Fruit fly (Drosophila melanogaster): Measurements from ENCODE around the gene Tk.
A peak's percentile ranks its signal among the peaks of the same experiment; 100 is the strongest.

Tk gene

DNA sequence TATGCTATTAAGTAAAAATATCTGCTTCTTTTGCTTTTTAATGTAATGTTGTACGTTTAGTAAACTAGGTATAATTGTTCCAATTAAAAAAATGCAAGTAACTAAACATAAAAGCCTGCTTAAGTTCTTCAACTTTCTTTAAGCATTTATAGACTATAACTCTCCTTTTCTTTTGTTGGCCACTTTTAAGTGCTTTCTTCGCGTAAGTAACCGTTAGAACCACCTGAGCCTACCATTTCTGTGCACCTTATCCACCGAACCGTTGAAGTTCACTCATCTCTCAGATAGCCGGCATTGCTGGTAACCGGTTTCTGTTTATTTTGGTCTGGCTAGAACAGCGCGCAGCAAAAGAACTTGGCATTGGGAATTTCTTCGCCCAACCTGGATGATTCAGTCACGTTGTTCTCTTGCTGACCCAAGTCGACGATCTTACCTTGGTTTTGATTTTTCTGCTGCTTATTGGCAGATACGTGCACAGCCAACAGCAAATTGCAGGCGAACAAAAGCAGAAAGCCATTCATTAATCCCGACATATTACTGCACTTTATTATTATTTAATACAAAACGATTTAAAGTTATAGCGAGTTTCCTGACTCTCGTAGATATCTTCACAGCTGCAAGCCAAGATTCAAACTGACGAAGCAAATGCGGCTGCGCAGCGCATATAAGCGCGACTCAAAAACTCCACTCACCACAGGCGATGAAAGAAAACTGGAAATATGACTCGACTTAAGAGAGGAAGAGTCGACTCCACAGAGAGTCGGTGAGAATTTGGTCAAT is 28.5 kb downstream of the Tk start, which contains the start of gene CG10005 (continued):
- TF ChIP-seq CG12942 (GFP tag; optimal IDR thresholded peaks at IDR 0.05) (no peak), lbe (GFP tag; optimal IDR thresholded peaks at IDR 0.05) (no peak), H15 (GFP tag; IDR thresholded peaks at IDR 0.05) (0 out of 3 replicates have a peak, but pooled peaks have one; percentile 12), CG15696 (tag; optimal IDR thresholded peaks at IDR 0.05) (no peak), Awh (GFP tag; IDR thresholded peaks at IDR 0.05) (no peak), lmd (GFP tag; IDR thresholded peaks at IDR 0.05) (no peak), oc (tag; optimal IDR thresholded peaks at IDR 0.05) (peak; percentile 20), CG8944 (GFP tag; optimal IDR thresholded peaks at IDR 0.05) (no peak), pros (GFP tag; optimal IDR thresholded peaks at IDR 0.05) (peak; percentile 2), CG3163 (GFP tag; optimal IDR thresholded peaks at IDR 0.05) (peak; percentile 90), dpn (GFP tag; optimal IDR thresholded peaks at IDR 0.05) (no peak), CG12769 (tag; optimal IDR thresholded peaks at IDR 0.05) (no peak), pzg (GFP tag; optimal IDR thresholded peaks at IDR 0.05) (no peak), croc (GFP tag; conservative IDR thresholded peaks at IDR 0.05) (no peak), pnt (GFP tag; optimal IDR thresholded peaks at IDR 0.05) (no peak), chinmo (GFP tag; IDR thresholded peaks at IDR 0.05; ENCODE audit: partially characterized antibody) (0 out of 4 replicates have a peak, but pooled peaks have one; percentile 65), pfk (GFP tag; optimal IDR thresholded peaks at IDR 0.05) (no peak), CG17359 (tag; optimal IDR thresholded peaks at IDR 0.05) (no peak), Trl (optimal IDR thresholded peaks at IDR 0.05) (peak; percentile 40 to 67), Trl (GFP tag; optimal IDR thresholded peaks at IDR 0.05) (no peak), crol (GFP tag; IDR thresholded peaks at IDR 0.05) (no peak), fd96Cb (tag; optimal IDR thresholded peaks at IDR 0.05) (no peak), CG1603 (tag; optimal IDR thresholded peaks at IDR 0.05) (no peak), sens (GFP tag) (peak; percentile 62), ato (GFP tag; IDR thresholded peaks at IDR 0.05; ENCODE audit: partially characterized antibody) (peak; percentile 29; the same call in 1 of the 2 replicates), CG17568 (GFP tag; optimal IDR thresholded peaks at IDR 0.05) (no peak), CG30431 (GFP tag; optimal IDR thresholded peaks at IDR 0.05) (no peak)

- TF ChIP-seq CG12659 (GFP tag; optimal IDR thresholded peaks at IDR 0.05) (peak; percentile 31), Hr51 (GFP tag; optimal IDR thresholded peaks at IDR 0.05) (no peak), CG17328 (GFP tag; IDR thresholded peaks at IDR 0.05) (no peak), sim (GFP tag; IDR thresholded peaks at IDR 0.05) (no peak), Gsc (GFP tag; IDR thresholded peaks at IDR 0.05) (no peak), aop (GFP tag; IDR thresholded peaks at IDR 0.05) (no peak), ken (GFP tag; IDR thresholded peaks at IDR 0.05) (no peak), ewg (GFP tag; optimal IDR thresholded peaks at IDR 0.05) (peak; percentile 88), tin (GFP tag; optimal IDR thresholded peaks at IDR 0.05) (no peak), CG2202 (tag; optimal IDR thresholded peaks at IDR 0.05) (no peak), B-H2 (GFP tag; optimal IDR thresholded peaks at IDR 0.05) (peak; percentile 23), cwo (GFP tag; optimal IDR thresholded peaks at IDR 0.05) (no peak), shn (GFP tag; optimal IDR thresholded peaks at IDR 0.05) (no peak), Abd-B (GFP tag; optimal IDR thresholded peaks at IDR 0.05) (no peak), CG15011 (GFP tag; optimal IDR thresholded peaks at IDR 0.05) (no peak), danr (GFP tag; IDR thresholded peaks at IDR 0.05) (no peak), CG9727 (GFP tag; optimal IDR thresholded peaks at IDR 0.05) (no peak), CG2116 (GFP tag; optimal IDR thresholded peaks at IDR 0.05) (peak; percentile 54), D19A (tag; optimal IDR thresholded peaks at IDR 0.05) (no peak), tup (GFP tag; optimal IDR thresholded peaks at IDR 0.05) (no peak), cg (GFP tag; optimal IDR thresholded peaks at IDR 0.05) (no peak), Side (GFP tag; optimal IDR thresholded peaks at IDR 0.05) (no peak), HLH54F (GFP tag; optimal IDR thresholded peaks at IDR 0.05) (no peak), CG33557 (GFP tag; optimal IDR thresholded peaks at IDR 0.05) (no peak)
Measured at dm6 chr3R:11974631-11975030, 30.6 kb downstream of the Tk start, which contains the start of gene Tango9. Tango9 (minus strand) TSS chr3R:11974910.
